Fruit fly (Drosophila melanogaster) Kc167 (cell line): ENCODE results near the gene Ocrl.

Experiments
- Myc ChIP-seq: fragments of >200 bp; optimal IDR thresholded peaks from 2 replicates; lab custom pipeline; 2017; ENCODE audit warnings: missing external identifiers
- h ChIP-seq: fragments of >200 bp; optimal IDR thresholded peaks from 3 replicates; lab custom pipeline; 2018; ENCODE audit warnings: missing external identifiers
- insv ChIP-seq: fragments of >200 bp; optimal IDR thresholded peaks from 3 replicates; lab custom pipeline; 2018; ENCODE audit warnings: missing external identifiers
- ttk ChIP-seq: sonication (Bioruptor generic); optimal IDR thresholded peaks from 2 replicates; lab custom pipeline; 2017; ENCODE audit warnings: missing external identifiers

DNA sequence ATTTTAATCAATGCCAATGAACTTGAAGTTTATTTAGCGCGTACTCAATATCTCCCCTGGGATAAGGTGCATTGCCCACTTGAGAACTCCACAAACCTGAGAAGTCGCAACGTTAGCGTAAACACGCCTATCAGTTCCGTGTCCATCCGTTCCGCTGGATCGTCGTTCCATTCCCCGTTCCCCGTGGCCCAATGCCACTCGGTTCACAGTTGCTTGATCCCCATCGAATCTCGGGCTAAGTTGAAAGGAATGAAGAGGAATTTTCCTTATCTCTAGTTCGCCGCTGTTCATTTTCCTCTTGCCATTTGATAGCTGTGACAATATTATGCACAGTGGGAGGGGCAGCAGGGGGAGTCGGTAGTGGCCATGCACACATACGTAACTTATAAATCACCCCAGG is 22.5 kb downstream of the Ocrl start:
- TF ChIP-seq insv (lab: Kevin White, UChicago), result no peak
- no peak for TF ChIP-seq Myc (lab: Kevin White, UChicago)
- TF ChIP-seq h (lab: Kevin White, UChicago), result no peak
- no peak for TF ChIP-seq ttk (lab: Kevin White, UChicago)
